Fruit fly (Drosophila melanogaster) whole organism, embryonic: ENCODE data around the gene CG43198.

Experiments used
- Atf-2 ChIP-seq: fragments of 200-800 bp; sonication (Bioruptor generic); optimal IDR thresholded peaks from 2 replicates; lab custom pipeline; 2016; ENCODE audit warnings: missing biosample characterization, missing genetic modification characterization
- CG1024 ChIP-seq: fragments of 200-800 bp; sonication (Bioruptor generic); IDR thresholded peaks from 2 replicates; pipeline ENCODE4 v1.3.6; 2022; ENCODE audit warnings: missing biosample characterization, missing genetic modification characterization
- CG11085 ChIP-seq: fragments of 200-800 bp; sonication (Bioruptor generic); IDR thresholded peaks from 2 replicates; pipeline ENCODE4 v1.3.6; 2022; ENCODE audit warnings: missing biosample characterization, missing genetic modification characterization
- CG11456 ChIP-seq: fragments of 200-800 bp; sonication (Bioruptor generic); IDR thresholded peaks from 3 replicates; pipeline ENCODE4 v1.3.6; 2022; ENCODE audit warnings: missing biosample characterization, missing genetic modification characterization
- CG11560 ChIP-seq: fragments of 200-800 bp; sonication (Bioruptor generic); IDR thresholded peaks from 3 replicates; pipeline ENCODE4 v1.3.6; 2022; ENCODE audit warnings: missing biosample characterization, missing genetic modification characterization
- CG1233 ChIP-seq: fragments of 200-800 bp; sonication (Bioruptor generic); optimal IDR thresholded peaks from 4 replicates; lab custom pipeline; 2018; ENCODE audit warnings: missing biosample characterization, mild to moderate bottlenecking, missing genetic modification characterization
- CG12769 ChIP-seq: fragments of 200-800 bp; sonication (Bioruptor generic); optimal IDR thresholded peaks from 2 replicates; lab custom pipeline; 2019; ENCODE audit warnings: missing biosample characterization, mild to moderate bottlenecking, missing genetic modification characterization, moderate library complexity
- CG13624 ChIP-seq: fragments of 200-800 bp; sonication (Bioruptor generic); optimal IDR thresholded peaks from 2 replicates; lab custom pipeline; 2016; ENCODE audit warnings: missing biosample characterization, missing genetic modification characterization
- CG13894 ChIP-seq: fragments of 200-800 bp; sonication (Bioruptor generic); optimal IDR thresholded peaks from 3 replicates; lab custom pipeline; 2018; ENCODE audit warnings: missing biosample characterization, mild to moderate bottlenecking, missing genetic modification characterization, moderate library complexity
- CG14441 ChIP-seq: fragments of 200-800 bp; sonication (Bioruptor generic); IDR thresholded peaks from 2 replicates; pipeline ENCODE4 v1.3.6; 2022; ENCODE audit warnings: missing biosample characterization, missing genetic modification characterization
- CG14667 ChIP-seq: fragments of 200-800 bp; sonication (Bioruptor generic); IDR thresholded peaks from 2 replicates; pipeline ENCODE4 v1.3.6; 2022; ENCODE audit warnings: missing biosample characterization, missing genetic modification characterization
- CG14710 ChIP-seq: fragments of 200-800 bp; sonication (Bioruptor generic); optimal IDR thresholded peaks from 3 replicates; lab custom pipeline; 2019; ENCODE audit warnings: missing biosample characterization, mild to moderate bottlenecking, missing genetic modification characterization, moderate library complexity
- CG14860 ChIP-seq: fragments of 200-800 bp; sonication (Bioruptor generic); IDR thresholded peaks from 3 replicates; pipeline ENCODE4 v1.3.6; 2022; ENCODE audit warnings: missing biosample characterization, missing genetic modification characterization; ENCODE audit not compliant: partially characterized antibody
- CG15269 ChIP-seq: fragments of 200-800 bp; sonication (Bioruptor generic); optimal IDR thresholded peaks from 2 replicates; lab custom pipeline; 2018; ENCODE audit warnings: missing biosample characterization, mild to moderate bottlenecking, missing genetic modification characterization, moderate library complexity
- CG1647 ChIP-seq: fragments of 200-800 bp; sonication (Bioruptor generic); optimal IDR thresholded peaks from 3 replicates; lab custom pipeline; 2016; ENCODE audit warnings: missing biosample characterization, missing genetic modification characterization
- CG17385 ChIP-seq: fragments of 200-800 bp; sonication (Bioruptor generic); optimal IDR thresholded peaks from 3 replicates; lab custom pipeline; 2018; ENCODE audit warnings: missing biosample characterization, mild to moderate bottlenecking, missing genetic modification characterization
- CG6791 ChIP-seq: fragments of 200-800 bp; sonication (Bioruptor generic); IDR thresholded peaks from 3 replicates; pipeline ENCODE4 v1.3.6; 2022; ENCODE audit warnings: missing biosample characterization, missing genetic modification characterization; ENCODE audit not compliant: partially characterized antibody
- CG7928 ChIP-seq: fragments of 200-800 bp; sonication (Bioruptor generic); optimal IDR thresholded peaks from 2 replicates; lab custom pipeline; 2017; ENCODE audit warnings: missing biosample characterization, mild to moderate bottlenecking, missing genetic modification characterization
- CG9817 ChIP-seq: fragments of 200-800 bp; sonication (Bioruptor generic); optimal IDR thresholded peaks from 2 replicates; lab custom pipeline; 2018; ENCODE audit warnings: missing biosample characterization, mild to moderate bottlenecking, missing genetic modification characterization, moderate library complexity
- CTCF ChIP-seq: fragments of 200-800 bp; sonication (Bioruptor generic); optimal IDR thresholded peaks from 2 replicates; lab custom pipeline; 2017; ENCODE audit warnings: missing biosample characterization, mild to moderate bottlenecking, missing genetic modification characterization, moderate library complexity
- Deaf1 ChIP-seq: fragments of 200-800 bp; optimal IDR thresholded peaks from 3 replicates; lab custom pipeline; 2019; ENCODE audit warnings: missing biosample characterization, mild to moderate bottlenecking, missing genetic modification characterization, moderate library complexity
- Dek ChIP-seq: fragments of 200-800 bp; sonication (Bioruptor generic); optimal IDR thresholded peaks from 3 replicates; lab custom pipeline; 2019; ENCODE audit warnings: missing biosample characterization, mild to moderate bottlenecking, missing genetic modification characterization, moderate library complexity
- Doc3 ChIP-seq: fragments of 200-800 bp; sonication (Bioruptor generic); IDR thresholded peaks from 3 replicates; pipeline ENCODE4 v1.3.6; 2022; ENCODE audit warnings: missing biosample characterization, missing genetic modification characterization; ENCODE audit not compliant: partially characterized antibody
- E2f2 ChIP-seq: fragments of 200-800 bp; sonication (Bioruptor generic); IDR thresholded peaks from 2 replicates; pipeline ENCODE4 v1.3.6; 2022; ENCODE audit warnings: missing biosample characterization, missing genetic modification characterization
- Fer1 ChIP-seq: fragments of 200-800 bp; sonication (Bioruptor generic); optimal IDR thresholded peaks from 2 replicates; lab custom pipeline; 2017; ENCODE audit warnings: missing biosample characterization, mild to moderate bottlenecking, missing genetic modification characterization
- Gsc ChIP-seq: fragments of 200-800 bp; sonication (Bioruptor generic); IDR thresholded peaks from 2 replicates; pipeline ENCODE4 v1.3.6; 2022; ENCODE audit warnings: missing biosample characterization, missing genetic modification characterization
- HmgZ ChIP-seq: fragments of 200-800 bp; sonication (Bioruptor generic); optimal IDR thresholded peaks from 2 replicates; lab custom pipeline; 2018; ENCODE audit warnings: missing biosample characterization, mild to moderate bottlenecking, missing genetic modification characterization
- Hr78 ChIP-seq, 2 experiments: fragments of 200-800 bp in 1 of 2; fragments of >200 bp in 1 of 2; sonication (Bioruptor generic) in 1 of 2; optimal IDR thresholded peaks; 2 replicates each; lab custom pipeline; 2017 to 2019; ENCODE audit warnings: missing biosample characterization in 2 of 2, missing genetic modification characterization in 2 of 2, mild to moderate bottlenecking in 1 of 2, moderate library complexity in 1 of 2
- Lim3 ChIP-seq: fragments of 200-800 bp; sonication (Bioruptor generic); IDR thresholded peaks from 2 replicates; pipeline ENCODE4 v1.3.6; 2022; ENCODE audit warnings: missing biosample characterization, missing genetic modification characterization
- NK7.1 ChIP-seq: fragments of 200-800 bp; sonication (Bioruptor generic); optimal IDR thresholded peaks from 3 replicates; lab custom pipeline; 2016; ENCODE audit warnings: missing biosample characterization, missing genetic modification characterization
- Neu2 ChIP-seq: fragments of 200-800 bp; sonication (Bioruptor generic); optimal IDR thresholded peaks from 3 replicates; lab custom pipeline; 2016; ENCODE audit warnings: missing biosample characterization, missing genetic modification characterization, borderline replicate concordance
- Oaz ChIP-seq: fragments of 200-800 bp; sonication (Bioruptor generic); IDR thresholded peaks from 2 replicates; pipeline ENCODE4 v1.3.6; 2022; ENCODE audit warnings: missing biosample characterization, missing genetic modification characterization
- Oli ChIP-seq: fragments of 200-800 bp; sonication (Bioruptor generic); optimal IDR thresholded peaks from 2 replicates; lab custom pipeline; 2018; ENCODE audit warnings: missing biosample characterization, mild to moderate bottlenecking, missing genetic modification characterization, moderate library complexity
- TFAM ChIP-seq: fragments of 200-800 bp; sonication (Bioruptor generic); optimal IDR thresholded peaks from 2 replicates; lab custom pipeline; 2017; ENCODE audit warnings: missing biosample characterization, missing genetic modification characterization, inconsistent platforms
- Xrp1 ChIP-seq: fragments of 200-800 bp; sonication (Bioruptor generic); IDR thresholded peaks from 2 replicates; pipeline ENCODE4 v1.3.6; 2022; ENCODE audit warnings: missing biosample characterization, missing genetic modification characterization
- abd-A ChIP-seq: fragments of 200-800 bp; sonication (Bioruptor generic); optimal IDR thresholded peaks from 3 replicates; lab custom pipeline; 2019; ENCODE audit warnings: missing biosample characterization, mild to moderate bottlenecking, missing genetic modification characterization, moderate library complexity
- chn ChIP-seq: fragments of 200-800 bp; sonication (Bioruptor generic); optimal IDR thresholded peaks from 2 replicates; lab custom pipeline; 2016; ENCODE audit warnings: missing biosample characterization, missing genetic modification characterization
- esg ChIP-seq: fragments of 200-800 bp; sonication (Bioruptor generic); conservative IDR thresholded peaks from 2 replicates; pipeline ENCODE4 v1.3.6; 2022; ENCODE audit warnings: missing biosample characterization, missing genetic modification characterization
- eve ChIP-seq, 2 experiments: fragments of >200 bp; optimal IDR thresholded peaks; 2 replicates each; lab custom pipeline; 2017; ENCODE audit warnings: missing biosample characterization in 2 of 2, missing genetic modification characterization in 2 of 2
- gem ChIP-seq: fragments of 200-800 bp; sonication (Bioruptor generic); optimal IDR thresholded peaks from 2 replicates; lab custom pipeline; 2019; ENCODE audit warnings: missing biosample characterization, mild to moderate bottlenecking, missing genetic modification characterization, moderate library complexity
- grn ChIP-seq: fragments of 200-800 bp; sonication (Bioruptor generic); optimal IDR thresholded peaks from 3 replicates; lab custom pipeline; 2017; ENCODE audit warnings: missing biosample characterization, missing genetic modification characterization
- lilli ChIP-seq: fragments of 200-800 bp; sonication (Bioruptor generic); optimal IDR thresholded peaks from 3 replicates; lab custom pipeline; 2016; ENCODE audit warnings: missing biosample characterization, missing genetic modification characterization
- lola ChIP-seq, 3 experiments: fragments of >200 bp in 2 of 3; fragments of 200-800 bp in 1 of 3; sonication (Bioruptor generic) in 1 of 3; optimal IDR thresholded peaks; 2 replicates each; lab custom pipeline; 2017 to 2019; ENCODE audit warnings: missing biosample characterization in 3 of 3, missing genetic modification characterization in 3 of 3, mild to moderate bottlenecking in 1 of 3, moderate library complexity in 1 of 3
- nmo ChIP-seq: fragments of 200-800 bp; sonication (Bioruptor generic); optimal IDR thresholded peaks from 2 replicates; lab custom pipeline; 2018; ENCODE audit warnings: missing biosample characterization, mild to moderate bottlenecking, missing genetic modification characterization, moderate library complexity
- oc ChIP-seq: fragments of 200-800 bp; sonication (Bioruptor generic); optimal IDR thresholded peaks from 2 replicates; lab custom pipeline; 2018; ENCODE audit warnings: missing biosample characterization, mild to moderate bottlenecking, missing genetic modification characterization, moderate library complexity
- pros ChIP-seq: fragments of 200-800 bp; sonication (Bioruptor generic); optimal IDR thresholded peaks from 3 replicates; lab custom pipeline; 2019; ENCODE audit warnings: missing biosample characterization, mild to moderate bottlenecking, missing genetic modification characterization, moderate library complexity
- sisA ChIP-seq: fragments of 200-800 bp; sonication (Bioruptor generic); IDR thresholded peaks from 2 replicates; pipeline ENCODE4 v1.3.6; 2022; ENCODE audit warnings: missing biosample characterization, missing genetic modification characterization
- slou ChIP-seq: fragments of 200-800 bp; sonication (Bioruptor generic); optimal IDR thresholded peaks from 3 replicates; lab custom pipeline; 2016; ENCODE audit warnings: missing biosample characterization, missing genetic modification characterization
- sqz ChIP-seq: fragments of 200-800 bp; sonication (Bioruptor generic); optimal IDR thresholded peaks from 3 replicates; lab custom pipeline; 2018; ENCODE audit warnings: missing biosample characterization, mild to moderate bottlenecking, missing genetic modification characterization
- tgo ChIP-seq: fragments of 200-800 bp; sonication (Bioruptor generic); IDR thresholded peaks from 3 replicates; pipeline ENCODE4 v1.3.6; 2022; ENCODE audit warnings: missing biosample characterization, missing genetic modification characterization
- vfl ChIP-seq: fragments of 200-800 bp; sonication (Bioruptor generic); optimal IDR thresholded peaks from 2 replicates; lab custom pipeline; 2016; ENCODE audit warnings: missing biosample characterization, missing genetic modification characterization
- zfh2 ChIP-seq: fragments of 200-800 bp; sonication (Bioruptor generic); optimal IDR thresholded peaks from 2 replicates; lab custom pipeline; 2016; ENCODE audit warnings: missing biosample characterization, missing genetic modification characterization

The CG43198 gene

DNA sequence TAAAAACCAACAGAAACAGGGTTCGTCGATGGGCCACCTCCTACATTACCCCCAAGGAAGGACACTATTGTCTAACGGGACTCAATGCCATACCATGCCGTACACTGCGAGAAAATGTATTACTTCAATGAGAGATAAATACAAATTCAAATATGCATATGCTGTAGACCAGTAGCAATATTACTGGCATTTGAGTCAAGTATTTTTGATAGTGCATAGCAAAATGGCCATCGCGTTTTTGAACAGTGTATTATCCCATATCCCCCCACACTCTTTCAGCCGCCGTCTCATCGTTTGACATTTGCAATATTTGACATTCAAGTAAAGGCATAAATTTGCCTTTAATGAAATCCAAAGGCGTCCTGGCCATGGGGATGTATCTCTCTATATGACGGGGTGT lies 35.1 kb upstream of the CG43198 start (continued):
- TF ChIP-seq CG14710 (tag; lab: Kevin White, UChicago) (no peak), CG9817 (tag; lab: Kevin White, UChicago) (peak; percentile 31), oc (tag; lab: Kevin White, UChicago) (no peak), vfl (GFP tag; lab: Kevin White, UChicago) (no peak), sqz (GFP tag; lab: Kevin White, UChicago) (no peak), Doc3 (GFP tag; lab: Robert Waterston, UW) (no peak), Lim3 (no peak), CG11085 (no peak), CG17385 (GFP tag; lab: Kevin White, UChicago) (no peak), zfh2 (GFP tag; lab: Kevin White, UChicago) (no peak), lilli (GFP tag; lab: Kevin White, UChicago) (peak; percentile 20), Oaz (GFP tag; lab: Robert Waterston, UW) (no peak), Oli (tag; lab: Kevin White, UChicago) (peak; percentile 20), grn (GFP tag; lab: Kevin White, UChicago) (no peak), tgo (GFP tag; lab: Robert Waterston, UW) (no peak), Fer1 (GFP tag; lab: Kevin White, UChicago) (no peak), Dek (tag; lab: Kevin White, UChicago) (no peak), Deaf1 (tag; lab: Kevin White, UChicago) (no peak), CG1233 (GFP tag; lab: Kevin White, UChicago) (peak; percentile 1), Neu2 (no peak), CG6791 (GFP tag; lab: Robert Waterston, UW) (no peak), CG13624 (GFP tag; lab: Kevin White, UChicago) (no peak), CG14860 (no peak), sisA (GFP tag; lab: Robert Waterston, UW) (0 out of 2 replicates have a peak, but pooled peaks have one; percentile 20), Xrp1 (GFP tag; lab: Robert Waterston, UW) (no peak), TFAM (GFP tag; lab: Kevin White, UChicago) (no peak), CTCF (GFP tag; lab: Kevin White, UChicago) (no peak), CG15269 (peak; percentile 36), CG13894 (tag; lab: Kevin White, UChicago) (no peak), E2f2 (no peak), CG1647 (GFP tag; lab: Kevin White, UChicago) (no peak), eve (GFP tag; optimal IDR thresholded peaks at IDR 0.05; lab: Kevin White, UChicago) (no peak), NK7.1 (GFP tag; lab: Kevin White, UChicago) (no peak), HmgZ (no peak), Hr78 (GFP tag; optimal IDR thresholded peaks at IDR 0.05; lab: Kevin White, UChicago) (no peak), CG7928 (no peak), chn (GFP tag; lab: Kevin White, UChicago) (no peak), CG14667 (GFP tag; lab: Robert Waterston, UW) (0 out of 2 replicates have a peak, but pooled peaks have one; percentile 20), pros (GFP tag; lab: Kevin White, UChicago) (no peak), Atf-2 (GFP tag; lab: Kevin White, UChicago) (no peak), CG14441 (GFP tag; lab: Robert Waterston, UW) (no peak), lola (GFP tag; optimal IDR thresholded peaks at IDR 0.05; lab: Kevin White, UChicago) (no peak), CG11560 (no peak), Gsc (GFP tag; lab: Robert Waterston, UW) (no peak), nmo (GFP tag; lab: Kevin White, UChicago) (peak; percentile 1), abd-A (tag; lab: Kevin White, UChicago) (peak; percentile 53), gem (peak; percentile 51), CG1024 (GFP tag; lab: Robert Waterston, UW) (no peak), CG12769 (tag; lab: Kevin White, UChicago) (peak; percentile 64), esg (GFP tag; lab: Robert Waterston, UW) (0 out of 2 replicates have a peak, but pooled peaks have one; percentile 16), slou (no peak), CG11456 (GFP tag; lab: Robert Waterston, UW) (no peak)
